Worm (Caenorhabditis elegans) whole organism, L2 larva: Measurements from ENCODE around the gene Y75B8A.31.

Source experiments
- C34F6.9 ChIP-seq: fragments of 150-350 bp; optimal IDR thresholded peaks from 2 replicates; lab custom pipeline; 2014; ENCODE audit warnings: missing biosample characterization, missing genetic modification characterization
- F13H6.1 ChIP-seq: sonication (generic microtip); optimal IDR thresholded peaks from 2 replicates; lab custom pipeline; 2016; ENCODE audit warnings: missing genetic modification characterization, missing compliant biosample characterization
- Y55F3AM.14 ChIP-seq: fragments of 200-800 bp; sonication (Bioruptor generic); optimal IDR thresholded peaks from 2 replicates; lab custom pipeline; 2018; ENCODE audit warnings: mild to moderate bottlenecking, missing genetic modification characterization, missing compliant biosample characterization
- ZK546.5 ChIP-seq: sonication (generic microtip); optimal IDR thresholded peaks from 2 replicates; lab custom pipeline; 2017; ENCODE audit warnings: missing biosample characterization, missing genetic modification characterization
- alr-1 ChIP-seq: fragments of 150-350 bp; optimal IDR thresholded peaks from 2 replicates; lab custom pipeline; 2014; ENCODE audit warnings: missing biosample characterization, missing genetic modification characterization
- ama-1 ChIP-seq: fragments of 150-350 bp; optimal IDR thresholded peaks from 2 replicates; lab custom pipeline; 2018; ENCODE audit warnings: inconsistent platforms
- blmp-1 ChIP-seq: sonication (generic microtip); optimal IDR thresholded peaks from 2 replicates; lab custom pipeline; 2017; ENCODE audit warnings: missing genetic modification characterization, mild to moderate bottlenecking, missing compliant biosample characterization, antibody characterized with exemption, moderate library complexity; ENCODE audit not compliant: insufficient read depth
- crh-2 ChIP-seq: sonication (generic microtip); optimal IDR thresholded peaks from 2 replicates; lab custom pipeline; 2017; ENCODE audit warnings: missing biosample characterization, missing genetic modification characterization
- dmd-4 ChIP-seq: sonication (generic microtip); optimal IDR thresholded peaks from 2 replicates; lab custom pipeline; 2017; ENCODE audit warnings: missing biosample characterization, missing genetic modification characterization
- egl-27 ChIP-seq: sonication (generic microtip); optimal IDR thresholded peaks from 3 replicates; lab custom pipeline; 2017; ENCODE audit warnings: missing biosample characterization, missing genetic modification reagents, missing genetic modification characterization
- elt-1 ChIP-seq: fragments of 150-350 bp; optimal IDR thresholded peaks from 2 replicates; lab custom pipeline; 2014; ENCODE audit warnings: missing biosample characterization, missing genetic modification characterization
- elt-3 ChIP-seq: sonication (generic microtip); optimal IDR thresholded peaks from 2 replicates; lab custom pipeline; 2017; ENCODE audit warnings: missing biosample characterization, missing genetic modification characterization
- fos-1 ChIP-seq: fragments of 150-350 bp; optimal IDR thresholded peaks from 2 replicates; lab custom pipeline; 2014; ENCODE audit warnings: missing biosample characterization, missing genetic modification characterization
- gmeb-1 ChIP-seq: fragments of 150-350 bp; optimal IDR thresholded peaks from 2 replicates; lab custom pipeline; 2014; ENCODE audit warnings: missing biosample characterization, missing genetic modification characterization
- lin-11 ChIP-seq: fragments of 150-350 bp; sonication (generic microtip); optimal IDR thresholded peaks from 2 replicates; lab custom pipeline; 2014; ENCODE audit warnings: missing biosample characterization, missing genetic modification characterization, inconsistent platforms, mixed read lengths
- lin-13 ChIP-seq: fragments of 150-350 bp; optimal IDR thresholded peaks from 2 replicates; lab custom pipeline; 2014; ENCODE audit warnings: missing biosample characterization, missing genetic modification reagents, missing genetic modification characterization
- lin-39 ChIP-seq: fragments of 150-350 bp; optimal IDR thresholded peaks from 2 replicates; lab custom pipeline; 2014; ENCODE audit warnings: missing biosample characterization, missing genetic modification reagents, missing genetic modification characterization
- lsy-2 ChIP-seq, 2 experiments: fragments of 150-350 bp in 1 of 2; sonication (generic microtip) in 1 of 2; optimal IDR thresholded peaks; 2 replicates each; lab custom pipeline; 2014 to 2017; ENCODE audit warnings: missing biosample characterization in 2 of 2, missing genetic modification characterization in 2 of 2
- mab-5 ChIP-seq: fragments of 150-350 bp; optimal IDR thresholded peaks from 2 replicates; lab custom pipeline; 2014; ENCODE audit warnings: missing biosample characterization, missing genetic modification characterization
- mbf-1 ChIP-seq: sonication (generic microtip); optimal IDR thresholded peaks from 2 replicates; lab custom pipeline; 2017; ENCODE audit warnings: missing biosample characterization, missing genetic modification characterization
- nhr-11 ChIP-seq: fragments of 150-350 bp; optimal IDR thresholded peaks from 2 replicates; lab custom pipeline; 2014; ENCODE audit warnings: missing biosample characterization, missing genetic modification characterization
- nhr-237 ChIP-seq: fragments of 150-350 bp; optimal IDR thresholded peaks from 2 replicates; lab custom pipeline; 2014; ENCODE audit warnings: missing biosample characterization, missing genetic modification characterization
- nhr-6 ChIP-seq: fragments of 150-350 bp; optimal IDR thresholded peaks from 2 replicates; lab custom pipeline; 2014; ENCODE audit warnings: missing biosample characterization, missing genetic modification characterization
- skn-1 ChIP-seq: sonication (generic microtip); optimal IDR thresholded peaks from 2 replicates; lab custom pipeline; 2017; ENCODE audit warnings: missing biosample characterization, missing genetic modification characterization
- sma-9 ChIP-seq, 2 experiments: fragments of 150-350 bp in 1 of 2; sonication (generic microtip) in 1 of 2; optimal IDR thresholded peaks; 2 replicates each; lab custom pipeline; 2014 to 2016; ENCODE audit warnings: missing genetic modification characterization in 2 of 2, mild to moderate bottlenecking in 1 of 2, missing biosample characterization in 1 of 2, missing compliant biosample characterization in 1 of 2, missing genetic modification reagents in 1 of 2, moderate library complexity in 1 of 2
- snpc-4 ChIP-seq: fragments of 150-350 bp; optimal IDR thresholded peaks from 2 replicates; lab custom pipeline; 2014; ENCODE audit warnings: missing biosample characterization, missing genetic modification characterization
- unc-39 ChIP-seq: fragments of 150-350 bp; optimal IDR thresholded peaks from 2 replicates; lab custom pipeline; 2014; ENCODE audit warnings: missing biosample characterization, missing genetic modification characterization
- unc-55 ChIP-seq: fragments of 150-350 bp; sonication (generic microtip); optimal IDR thresholded peaks from 3 replicates; lab custom pipeline; 2014; ENCODE audit warnings: missing biosample characterization, missing genetic modification reagents, missing genetic modification characterization
- unc-62 ChIP-seq: fragments of 150-350 bp; optimal IDR thresholded peaks from 2 replicates; lab custom pipeline; 2014; ENCODE audit warnings: missing biosample characterization, missing genetic modification reagents, missing genetic modification characterization
- ztf-1 ChIP-seq: fragments of 200-800 bp; sonication (Bioruptor generic); conservative IDR thresholded peaks from 2 replicates; pipeline ENCODE4 v1.3.6; 2022; ENCODE audit warnings: missing genetic modification characterization, missing compliant biosample characterization

Y75B8A.31 gene

ce11 chrIII:12303084-12303483 lies 48.4 kb upstream of the Y75B8A.31 start, which contains the start of gene mrp-8:
Gene mrp-8, minus strand, starts transcription at chrIII:12303184.
- no peak for TF ChIP-seq lin-39
- no peak for TF ChIP-seq snpc-4 (tag; lab: Kevin White, UChicago)
- no peak for TF ChIP-seq lin-13 (GFP tag; lab: Kevin White, UChicago)
- TF ChIP-seq fos-1, result no peak
- TF ChIP-seq egl-27 (tag; lab: Kevin White, UChicago), result no peak
- TF ChIP-seq C34F6.9, result no peak
- no peak for TF ChIP-seq unc-62 (GFP tag; lab: Kevin White, UChicago)
- no peak for TF ChIP-seq lin-11
- TF ChIP-seq lsy-2 (tag; optimal IDR thresholded peaks at IDR 0.05; lab: Kevin White, UChicago), result no peak
- TF ChIP-seq elt-3 (tag; lab: Kevin White, UChicago), result no peak
- no peak for TF ChIP-seq gmeb-1 (tag; lab: Kevin White, UChicago)
- TF ChIP-seq ztf-1 (GFP tag; lab: Robert Waterston, UW), result no peak
- TF ChIP-seq dmd-4, result no peak
- TF ChIP-seq nhr-237, result no peak
- TF ChIP-seq nhr-6 (tag; lab: Kevin White, UChicago), result no peak
- TF ChIP-seq ZK546.5 (tag; lab: Kevin White, UChicago), result no peak
- no peak for TF ChIP-seq blmp-1 (tag; lab: Kevin White, UChicago)
- TF ChIP-seq Y55F3AM.14 (GFP tag; lab: Kevin White, UChicago), result no peak
- no peak for TF ChIP-seq sma-9 (GFP tag; optimal IDR thresholded peaks at IDR 0.05; lab: Kevin White, UChicago)
- TF ChIP-seq sma-9 (tag; optimal IDR thresholded peaks at IDR 0.05; lab: Kevin White, UChicago), result no peak
- TF ChIP-seq skn-1 (tag; lab: Kevin White, UChicago), result no peak

DNA sequence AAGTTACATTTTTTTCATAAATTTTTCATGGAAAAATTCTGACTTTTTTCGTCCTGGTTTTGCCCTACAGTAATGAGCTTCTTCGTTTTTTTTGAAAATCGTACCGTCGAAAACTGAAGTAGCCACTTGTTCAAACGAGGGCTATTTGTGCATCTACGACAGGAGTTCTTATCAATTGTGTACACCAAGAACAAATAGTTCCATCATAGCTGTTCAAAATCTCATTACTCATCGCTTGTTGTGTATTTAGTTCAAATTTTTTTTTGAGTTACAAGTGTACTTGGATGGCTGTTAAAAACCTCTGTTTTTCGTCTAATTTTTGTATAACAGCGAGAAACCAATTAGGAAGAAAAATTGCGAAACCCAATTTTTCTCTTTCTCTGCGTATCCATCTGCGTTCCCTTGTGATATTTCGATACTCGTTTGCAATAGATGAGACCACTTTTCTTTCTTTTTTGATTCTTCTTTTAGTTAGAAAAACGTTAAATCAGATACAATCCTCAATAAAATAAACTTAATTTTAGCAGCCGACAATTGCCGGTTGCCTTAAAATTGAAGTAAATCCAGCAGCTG lies 46.6 kb upstream of the Y75B8A.31 start:
- TF ChIP-seq elt-3 (tag; lab: Kevin White, UChicago) (no peak), fos-1 (peak; percentile 9), unc-55 (GFP tag; lab: Kevin White, UChicago) (peak; percentile 46), ztf-1 (GFP tag; lab: Robert Waterston, UW) (no peak), snpc-4 (tag; lab: Kevin White, UChicago) (peak; percentile 2)
- TF ChIP-seq, all 48 proteins: peak for 3

- no peak for TF ChIP-seq crh-2
- peak; percentile 95 for TF ChIP-seq fos-1
- no peak for TF ChIP-seq ama-1 (lab: Kevin White, UChicago)
- TF ChIP-seq C34F6.9, result no peak
These were observed 44.0 kb upstream of the Y75B8A.31 start, which contains the start of gene pqn-92 for ce11 chrIII:12307475-12307874. Gene pqn-92, plus strand, starts transcription at chrIII:12307781.

DNA sequence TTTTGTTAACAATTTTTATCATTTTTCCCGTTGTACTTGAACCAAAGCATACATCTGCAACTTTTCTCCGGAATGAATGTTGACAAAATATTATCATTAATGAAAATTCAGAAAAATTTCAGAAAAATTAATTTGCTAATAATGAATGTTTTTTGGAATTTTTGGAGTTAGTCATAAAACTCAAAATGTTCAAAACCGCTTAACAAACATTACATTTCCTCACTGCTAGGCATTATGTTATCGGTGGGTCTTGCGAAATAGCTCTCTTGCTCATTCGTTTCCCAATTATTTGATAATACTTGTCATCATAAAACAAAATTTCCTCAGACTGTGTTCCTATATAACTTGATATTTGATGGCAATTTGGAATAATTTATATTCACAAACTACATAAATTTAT lies 38.6 kb upstream of the Y75B8A.31 start, which contains the start of gene Y75B8A.39:
TSS of gene Y75B8A.39 (plus strand) at position 301 of the 400 bp plus-strand sequence.
- no peak for TF ChIP-seq mbf-1 (tag; lab: Kevin White, UChicago)

DNA sequence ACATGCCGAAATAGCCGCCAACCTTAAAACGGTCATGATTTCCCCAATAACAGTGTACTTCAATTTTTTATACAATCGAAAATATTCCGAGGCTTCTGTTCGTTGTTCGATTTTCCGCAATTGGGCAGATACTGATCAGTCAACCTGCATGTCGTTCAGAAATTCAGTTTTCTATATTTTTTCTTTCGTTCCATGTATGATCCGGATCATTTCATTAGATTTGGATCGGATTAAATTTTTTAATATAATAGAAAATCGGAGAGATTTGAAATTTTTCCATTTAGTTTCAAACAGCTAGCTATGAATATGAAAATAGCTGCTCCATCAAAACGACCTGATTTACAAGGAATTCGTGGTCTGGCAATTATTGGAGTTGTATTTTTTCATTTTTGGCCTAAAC lies 36.3 kb upstream of the Y75B8A.31 start, which contains the start of gene Y75B8A.37:
TSS of gene Y75B8A.37 (plus strand) at position 301 of the 400 bp plus-strand sequence.
- TF ChIP-seq C34F6.9, result no peak
- TF ChIP-seq unc-39 (tag; lab: Kevin White, UChicago), result no peak
- no peak for TF ChIP-seq crh-2
- TF ChIP-seq ZK546.5 (tag; lab: Kevin White, UChicago), result no peak
- TF ChIP-seq, all 48 proteins: peak for 0

- no peak for TF ChIP-seq elt-3 (tag; lab: Kevin White, UChicago)
- TF ChIP-seq crh-2, result no peak
- no peak for TF ChIP-seq elt-1 (tag; lab: Kevin White, UChicago)
- peak; percentile 99 for TF ChIP-seq fos-1
- peak; percentile 26 for TF ChIP-seq skn-1 (tag; lab: Kevin White, UChicago)
- no peak for TF ChIP-seq nhr-11 (tag; lab: Kevin White, UChicago)
- TF ChIP-seq egl-27 (tag; lab: Kevin White, UChicago), result no peak
- peak; percentile 59 for TF ChIP-seq sma-9 (GFP tag; optimal IDR thresholded peaks at IDR 0.05; lab: Kevin White, UChicago)
- TF ChIP-seq sma-9 (tag; optimal IDR thresholded peaks at IDR 0.05; lab: Kevin White, UChicago), result no peak
- no peak for TF ChIP-seq alr-1
- TF ChIP-seq, all 48 proteins: peak for 3
These were observed 34.0 kb upstream of the Y75B8A.31 start for ce11 chrIII:12317492-12317891.

DNA sequence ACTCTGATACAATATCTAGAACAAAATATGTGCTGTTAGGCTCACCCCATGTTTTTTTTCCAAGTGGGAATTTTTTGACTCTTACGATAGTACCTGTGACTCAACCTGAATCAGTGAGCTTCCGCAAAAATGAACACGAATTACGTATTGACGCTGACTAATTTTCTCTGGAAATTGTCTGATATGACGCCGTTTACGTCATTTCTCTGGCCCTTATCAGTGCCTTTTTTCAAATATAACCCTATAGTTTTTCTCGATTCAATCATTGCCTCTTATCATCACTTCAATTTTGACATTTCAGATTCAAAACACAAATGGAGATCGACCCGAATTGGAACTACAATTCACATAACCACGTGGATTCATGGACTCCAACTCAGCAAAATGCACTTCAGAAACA lies 32.6 kb upstream of the Y75B8A.31 start, which contains the start of gene Y75B8A.28:
TSS of gene Y75B8A.28 (plus strand) at position 296 of the 400 bp plus-strand sequence.
- TF ChIP-seq crh-2 (peak; percentile 26), mab-5 (no peak), F13H6.1 (tag; lab: Kevin White, UChicago) (peak; percentile 6), sma-9 (GFP tag; optimal IDR thresholded peaks at IDR 0.05; lab: Kevin White, UChicago) (peak; percentile 56), sma-9 (tag; optimal IDR thresholded peaks at IDR 0.05; lab: Kevin White, UChicago) (no peak), skn-1 (tag; lab: Kevin White, UChicago) (peak; percentile 20), fos-1 (peak; percentile 100)
